Worm (Caenorhabditis elegans) whole organism, L1 larva: ENCODE data around the gene clec-61.

Source experiments
- aha-1 ChIP-seq: fragments of 150-350 bp; optimal IDR thresholded peaks from 2 replicates; lab custom pipeline; 2014; ENCODE audit warnings: missing biosample characterization, missing genetic modification characterization
- aly-2 ChIP-seq: fragments of 150-350 bp; optimal IDR thresholded peaks from 2 replicates; lab custom pipeline; 2014; ENCODE audit warnings: missing biosample characterization, missing genetic modification characterization
- blmp-1 ChIP-seq: fragments of 150-350 bp; optimal IDR thresholded peaks from 2 replicates; lab custom pipeline; 2014; ENCODE audit warnings: missing biosample characterization, missing genetic modification characterization
- ceh-8 ChIP-seq: fragments of 200-800 bp; sonication (Bioruptor generic); optimal IDR thresholded peaks from 2 replicates; lab custom pipeline; 2018; ENCODE audit warnings: mild to moderate bottlenecking, missing genetic modification characterization, moderate library complexity, missing compliant biosample characterization
- ceh-90 ChIP-seq: sonication (generic microtip); optimal IDR thresholded peaks from 2 replicates; lab custom pipeline; 2016; ENCODE audit warnings: missing genetic modification characterization, missing compliant biosample characterization
- dpl-1 ChIP-seq, 3 experiments: fragments of 150-350 bp in 2 of 3; sonication (generic microtip) in 1 of 3; optimal IDR thresholded peaks; 2 replicates each; lab custom pipeline; 2014 to 2017; ENCODE audit warnings: missing biosample characterization in 3 of 3, missing genetic modification characterization in 3 of 3, missing genetic modification reagents in 3 of 3
- dsc-1 ChIP-seq: sonication (generic microtip); optimal IDR thresholded peaks from 2 replicates; lab custom pipeline; 2016; ENCODE audit warnings: mild to moderate bottlenecking, missing genetic modification characterization, missing compliant biosample characterization
- efl-1 ChIP-seq, 4 experiments: fragments of 150-350 bp; optimal IDR thresholded peaks in 3 of 4; peaks in 1 of 4; 1 replicate in 1 of 4; 2 replicates in 3 of 4; lab custom pipeline; 2014; ENCODE audit warnings: missing biosample characterization in 2 of 4, missing genetic modification characterization in 2 of 4, missing genetic modification reagents in 2 of 4
- efl-3 ChIP-seq: fragments of 200-800 bp; sonication (Bioruptor generic); optimal IDR thresholded peaks from 2 replicates; lab custom pipeline; 2018; ENCODE audit warnings: mild to moderate bottlenecking, missing genetic modification characterization, missing compliant biosample characterization
- elt-2 ChIP-seq: sonication (generic microtip); optimal IDR thresholded peaks from 2 replicates; lab custom pipeline; 2016; ENCODE audit warnings: missing genetic modification characterization, mild to moderate bottlenecking, inconsistent platforms, missing compliant biosample characterization, missing genetic modification reagents
- elt-3 ChIP-seq, 6 experiments: fragments of 150-350 bp in 1 of 6; sonication (generic microtip); optimal IDR thresholded peaks; 2 replicates each; lab custom pipeline; 2017 to 2018; ENCODE audit warnings: missing biosample characterization in 6 of 6, missing genetic modification characterization in 6 of 6, inconsistent platforms in 1 of 6
- grh-1 ChIP-seq: fragments of 200-800 bp; sonication (Bioruptor generic); IDR thresholded peaks from 2 replicates; pipeline ENCODE4 v1.3.6; 2022; ENCODE audit warnings: missing genetic modification reagents, missing genetic modification characterization, missing compliant biosample characterization
- hlh-4 ChIP-seq: sonication (generic microtip); optimal IDR thresholded peaks from 2 replicates; lab custom pipeline; 2016; ENCODE audit warnings: mild to moderate bottlenecking, missing genetic modification characterization, missing compliant biosample characterization
- lin-14 ChIP-seq: fragments of 200-800 bp; sonication (Bioruptor generic); optimal IDR thresholded peaks from 2 replicates; lab custom pipeline; 2018; ENCODE audit warnings: mild to moderate bottlenecking, missing genetic modification characterization, moderate library complexity, missing compliant biosample characterization
- lin-15B ChIP-seq: fragments of 150-350 bp; sonication (generic microtip); optimal IDR thresholded peaks from 3 replicates; lab custom pipeline; 2014; ENCODE audit warnings: missing biosample characterization, missing genetic modification characterization
- lin-35 ChIP-seq, 2 experiments: fragments of 150-350 bp; optimal IDR thresholded peaks; 2 replicates each; lab custom pipeline; 2014; ENCODE audit warnings: missing biosample characterization in 2 of 2, missing genetic modification characterization in 2 of 2, missing genetic modification reagents in 2 of 2
- lir-3 ChIP-seq: sonication (generic microtip); optimal IDR thresholded peaks from 2 replicates; lab custom pipeline; 2016; ENCODE audit warnings: mild to moderate bottlenecking, missing genetic modification characterization, moderate library complexity, missing compliant biosample characterization; ENCODE audit not compliant: poor library complexity
- mep-1 ChIP-seq: fragments of 150-350 bp; optimal IDR thresholded peaks from 2 replicates; lab custom pipeline; 2014; ENCODE audit warnings: missing biosample characterization, missing genetic modification characterization
- nhr-12 ChIP-seq: sonication (generic microtip); optimal IDR thresholded peaks from 2 replicates; lab custom pipeline; 2017; ENCODE audit warnings: missing biosample characterization, missing genetic modification characterization
- nhr-20 ChIP-seq: sonication (generic microtip); optimal IDR thresholded peaks from 2 replicates; lab custom pipeline; 2016; ENCODE audit warnings: mild to moderate bottlenecking, missing genetic modification characterization, missing compliant biosample characterization
- nhr-28 ChIP-seq: fragments of 150-350 bp; optimal IDR thresholded peaks from 2 replicates; lab custom pipeline; 2014; ENCODE audit warnings: missing biosample characterization, missing genetic modification characterization
- nhr-47 ChIP-seq: sonication (generic microtip); optimal IDR thresholded peaks from 2 replicates; lab custom pipeline; 2016; ENCODE audit warnings: mild to moderate bottlenecking, missing genetic modification characterization, moderate library complexity, missing compliant biosample characterization
- nhr-77 ChIP-seq: fragments of 150-350 bp; optimal IDR thresholded peaks from 2 replicates; lab custom pipeline; 2014; ENCODE audit warnings: missing biosample characterization, missing genetic modification characterization
- nhr-84 ChIP-seq: sonication (generic microtip); optimal IDR thresholded peaks from 2 replicates; lab custom pipeline; 2017; ENCODE audit warnings: missing biosample characterization, missing genetic modification characterization
- nhr-85 ChIP-seq: sonication (generic microtip); peaks from one replicate; lab custom pipeline; 2016; ENCODE audit warnings: missing genetic modification characterization, inconsistent platforms, missing compliant biosample characterization
- nhr-90 ChIP-seq: sonication (generic microtip); optimal IDR thresholded peaks from 2 replicates; lab custom pipeline; 2016; ENCODE audit warnings: mild to moderate bottlenecking, missing genetic modification characterization, missing compliant biosample characterization; ENCODE audit not compliant: poor library complexity
- pag-3 ChIP-seq: sonication (generic microtip); optimal IDR thresholded peaks from 2 replicates; lab custom pipeline; 2017; ENCODE audit warnings: missing genetic modification characterization, mild to moderate bottlenecking, missing compliant biosample characterization, antibody characterized with exemption, borderline replicate concordance; ENCODE audit not compliant: insufficient read depth
- pax-3 ChIP-seq: fragments of 200-800 bp; sonication (Bioruptor generic); optimal IDR thresholded peaks from 2 replicates; lab custom pipeline; 2018; ENCODE audit warnings: mild to moderate bottlenecking, missing genetic modification characterization, moderate library complexity, missing compliant biosample characterization
- skn-1 ChIP-seq: fragments of 150-350 bp; optimal IDR thresholded peaks from 2 replicates; lab custom pipeline; 2014; ENCODE audit warnings: missing biosample characterization, missing genetic modification characterization
- snu-23 ChIP-seq: sonication (generic microtip); optimal IDR thresholded peaks from 2 replicates; lab custom pipeline; 2016; ENCODE audit warnings: missing genetic modification characterization, missing compliant biosample characterization
- swsn-7 ChIP-seq: sonication (generic microtip); optimal IDR thresholded peaks from 2 replicates; lab custom pipeline; 2016; ENCODE audit warnings: missing genetic modification characterization, missing compliant biosample characterization
- unc-62 ChIP-seq: fragments of 150-350 bp; optimal IDR thresholded peaks from 2 replicates; lab custom pipeline; 2014; ENCODE audit warnings: missing biosample characterization, missing genetic modification reagents, missing genetic modification characterization
- vab-15 ChIP-seq: sonication (generic microtip); optimal IDR thresholded peaks from 2 replicates; lab custom pipeline; 2017; ENCODE audit warnings: missing genotype, mild to moderate bottlenecking, missing genetic modification characterization, missing compliant biosample characterization
- xbp-1 ChIP-seq: sonication (generic microtip); optimal IDR thresholded peaks from 2 replicates; lab custom pipeline; 2016; ENCODE audit warnings: missing genetic modification characterization, missing compliant biosample characterization
- zip-4 ChIP-seq: fragments of 200-800 bp; sonication (Bioruptor generic); optimal IDR thresholded peaks from 2 replicates; lab custom pipeline; 2018; ENCODE audit warnings: mild to moderate bottlenecking, missing genetic modification characterization, moderate library complexity, missing compliant biosample characterization

The clec-61 gene

ce11 chrII:10525134-10525533, 34.8 kb upstream of the clec-61 start:
- TF ChIP-seq hlh-4 (tag; lab: Kevin White, UChicago) (no peak), ceh-8 (GFP tag; lab: Kevin White, UChicago) (no peak), skn-1 (peak; percentile 6), vab-15 (no peak), lir-3 (no peak), nhr-28 (tag; lab: Kevin White, UChicago) (no peak), efl-3 (no peak), unc-62 (GFP tag; lab: Kevin White, UChicago) (no peak), pax-3 (tag; lab: Kevin White, UChicago) (no peak), elt-2 (tag; lab: Kevin White, UChicago) (no peak), efl-1 (optimal IDR thresholded peaks at IDR 0.05; lab: Kevin White, UChicago) (peak in 1 of 2 experiments; percentile 10), efl-1 (GFP tag; optimal IDR thresholded peaks at IDR 0.05 in 1 of 2; lab: Kevin White, UChicago) (peak in 1 of 2 experiments; percentile 88), zip-4 (GFP tag; lab: Kevin White, UChicago) (no peak), grh-1 (GFP tag; lab: Robert Waterston, UW) (no peak), elt-3 (tag; optimal IDR thresholded peaks at IDR 0.05; lab: Kevin White, UChicago) (peak in 3 of 6 experiments; percentile 18 to 49 (median 36)), snu-23 (peak; percentile 61), nhr-90 (peak; percentile 3), blmp-1 (tag; lab: Kevin White, UChicago) (peak; percentile 60), dpl-1 (GFP tag; optimal IDR thresholded peaks at IDR 0.05; lab: Kevin White, UChicago) (no peak), pag-3 (tag; lab: Kevin White, UChicago) (no peak), lin-35 (GFP tag; optimal IDR thresholded peaks at IDR 0.05; lab: Kevin White, UChicago) (peak in 1 of 2 experiments; percentile 21), mep-1 (peak; percentile 43), nhr-85 (tag; lab: Kevin White, UChicago) (peak; percentile 87), nhr-20 (tag; lab: Kevin White, UChicago) (peak; percentile 51), lin-14 (GFP tag; lab: Kevin White, UChicago) (peak; percentile 76), lin-15B (tag; lab: Kevin White, UChicago) (no peak)

- TF ChIP-seq aly-2 (tag; lab: Kevin White, UChicago) (no peak), nhr-47 (no peak), nhr-84 (tag; lab: Kevin White, UChicago) (no peak), aha-1 (no peak), nhr-12 (tag; lab: Kevin White, UChicago) (no peak), dsc-1 (no peak)
Observed at ce11 chrII:10524374-10524773, 34.0 kb upstream of the clec-61 start, which contains the start of gene F59B10.6. TSS of gene F59B10.6 (minus strand) at chrII:10524474.

ce11 chrII:10523583-10523982, 33.2 kb upstream of the clec-61 start, which contains the start of gene F59B10.5:
TSS of gene F59B10.5 (minus strand) at chrII:10523683.
- TF ChIP-seq ceh-90 (tag; lab: Kevin White, UChicago) = no peak
- no peak for TF ChIP-seq dpl-1 (GFP tag; optimal IDR thresholded peaks at IDR 0.05; lab: Kevin White, UChicago)
- TF ChIP-seq nhr-77 (tag; lab: Kevin White, UChicago) = no peak

- TF ChIP-seq xbp-1 (tag; lab: Kevin White, UChicago) (no peak), swsn-7 (tag; lab: Kevin White, UChicago) (no peak), blmp-1 (tag; lab: Kevin White, UChicago) (peak; percentile 98)
Observed at ce11 chrII:10523031-10523430, 32.7 kb upstream of the clec-61 start.
